Fruit fly (Drosophila melanogaster): ENCODE measurements around the gene CG5455.

CG5455 gene

dm6 chr3R:26450371-26450770 lies 11.0 kb upstream of the CG5455 start, which contains the start of gene Hex-t2:
Gene Hex-t2, plus strand, starts transcription at chr3R:26450671.
- no peak for TF ChIP-seq Mnt (GFP tag; optimal IDR thresholded peaks at IDR 0.05)
- no peak for TF ChIP-seq CG1620 (GFP tag; optimal IDR thresholded peaks at IDR 0.05)
- TF ChIP-seq cic (GFP tag; optimal IDR thresholded peaks at IDR 0.05) = no peak
- no peak for TF ChIP-seq CG5204 (GFP tag; optimal IDR thresholded peaks at IDR 0.05)
- no peak for TF ChIP-seq Hr96 (GFP tag; optimal IDR thresholded peaks at IDR 0.05)
- no peak for TF ChIP-seq pad (GFP tag; optimal IDR thresholded peaks at IDR 0.05)
- no peak for TF ChIP-seq cnc (optimal IDR thresholded peaks at IDR 0.05)

- no peak for TF ChIP-seq Crg-1 (GFP tag; optimal IDR thresholded peaks at IDR 0.05)
- no peak for TF ChIP-seq CG7101 (tag; optimal IDR thresholded peaks at IDR 0.05)
- no peak for TF ChIP-seq toe (GFP tag; optimal IDR thresholded peaks at IDR 0.05)
- TF ChIP-seq bab1 (GFP tag; optimal IDR thresholded peaks at IDR 0.05) = peak; percentile 38
Observed at dm6 chr3R:26452345-26452744, 9.0 kb upstream of the CG5455 start, which contains the start of gene CG5447. Gene CG5447, plus strand, starts transcription at chr3R:26452534.

dm6 chr3R:26454494-26454893 lies 6.8 kb upstream of the CG5455 start, which contains the start of gene CG43117:
Gene CG43117, plus strand, starts transcription at chr3R:26454794.
- TF ChIP-seq CG1620 (GFP tag; optimal IDR thresholded peaks at IDR 0.05) (no peak), CG11617 (GFP tag; optimal IDR thresholded peaks at IDR 0.05) (no peak), bab1 (GFP tag; optimal IDR thresholded peaks at IDR 0.05) (no peak), toe (GFP tag; optimal IDR thresholded peaks at IDR 0.05) (no peak), CG14711 (tag; optimal IDR thresholded peaks at IDR 0.05) (no peak), Crg-1 (GFP tag; optimal IDR thresholded peaks at IDR 0.05) (no peak), Hr96 (GFP tag; optimal IDR thresholded peaks at IDR 0.05) (no peak), tj (GFP tag; optimal IDR thresholded peaks at IDR 0.05) (no peak), cic (GFP tag; optimal IDR thresholded peaks at IDR 0.05) (no peak), kay (GFP tag; ENCODE audit: borderline replicate concordance) (no peak), Mnt (GFP tag; optimal IDR thresholded peaks at IDR 0.05) (no peak), Clk (GFP tag; optimal IDR thresholded peaks at IDR 0.05) (no peak)

- no peak for TF ChIP-seq CG7101 (tag; optimal IDR thresholded peaks at IDR 0.05)
- no peak for TF ChIP-seq CG14711 (tag; optimal IDR thresholded peaks at IDR 0.05)
- no peak for TF ChIP-seq CG11617 (GFP tag; optimal IDR thresholded peaks at IDR 0.05)
- no peak for TF ChIP-seq Hr96 (GFP tag; optimal IDR thresholded peaks at IDR 0.05)
- no peak for TF ChIP-seq CG12768 (GFP tag; optimal IDR thresholded peaks at IDR 0.05)
- no peak for TF ChIP-seq cnc (optimal IDR thresholded peaks at IDR 0.05)
- TF ChIP-seq kay (GFP tag; ENCODE audit: borderline replicate concordance) = no peak
- TF ChIP-seq CG33017 (tag; optimal IDR thresholded peaks at IDR 0.05) = no peak
- TF ChIP-seq pad (GFP tag; optimal IDR thresholded peaks at IDR 0.05) = no peak
- TF ChIP-seq tj (GFP tag; optimal IDR thresholded peaks at IDR 0.05) = no peak
- no peak for TF ChIP-seq Crg-1 (GFP tag; optimal IDR thresholded peaks at IDR 0.05)
- TF ChIP-seq CG1620 (GFP tag; optimal IDR thresholded peaks at IDR 0.05) = no peak
- TF ChIP-seq toe (GFP tag; optimal IDR thresholded peaks at IDR 0.05) = no peak
- TF ChIP-seq bab1 (GFP tag; optimal IDR thresholded peaks at IDR 0.05) = no peak
- no peak for TF ChIP-seq ovo (GFP tag; optimal IDR thresholded peaks at IDR 0.05)
Observed at dm6 chr3R:26455838-26456237, 5.5 kb upstream of the CG5455 start, which contains the start of gene Pdf. Gene Pdf, minus strand, starts transcription at chr3R:26456141.

- TF ChIP-seq pad (GFP tag; optimal IDR thresholded peaks at IDR 0.05) (no peak), CG12768 (GFP tag; optimal IDR thresholded peaks at IDR 0.05) (no peak), cnc (optimal IDR thresholded peaks at IDR 0.05) (no peak), CG7101 (tag; optimal IDR thresholded peaks at IDR 0.05) (no peak), Hr96 (GFP tag; optimal IDR thresholded peaks at IDR 0.05) (no peak), CG1620 (GFP tag; optimal IDR thresholded peaks at IDR 0.05) (no peak), toe (GFP tag; optimal IDR thresholded peaks at IDR 0.05) (no peak)
Observed at dm6 chr3R:26456577-26456976, 4.8 kb upstream of the CG5455 start, which contains the start of gene CG14237. Gene CG14237, plus strand, starts transcription at chr3R:26456877.

dm6 chr3R:26457949-26458348 lies 3.4 kb upstream of the CG5455 start, which contains the start of gene CG14238:
Gene CG14238, plus strand, starts transcription at chr3R:26458249.
- TF ChIP-seq pad (GFP tag; optimal IDR thresholded peaks at IDR 0.05) = no peak
- TF ChIP-seq CG14711 (tag; optimal IDR thresholded peaks at IDR 0.05) = no peak
- no peak for TF ChIP-seq bab1 (GFP tag; optimal IDR thresholded peaks at IDR 0.05)
- no peak for TF ChIP-seq Mnt (GFP tag; optimal IDR thresholded peaks at IDR 0.05)
- no peak for TF ChIP-seq CG33017 (tag; optimal IDR thresholded peaks at IDR 0.05)
- TF ChIP-seq cnc (optimal IDR thresholded peaks at IDR 0.05) = no peak
- no peak for TF ChIP-seq CG7045 (GFP tag; optimal IDR thresholded peaks at IDR 0.05)
- no peak for TF ChIP-seq cic (GFP tag; optimal IDR thresholded peaks at IDR 0.05)
- TF ChIP-seq CG7101 (tag; optimal IDR thresholded peaks at IDR 0.05) = no peak
- TF ChIP-seq toe (GFP tag; optimal IDR thresholded peaks at IDR 0.05) = no peak
- no peak for TF ChIP-seq tj (GFP tag; optimal IDR thresholded peaks at IDR 0.05)
- TF ChIP-seq Clk (GFP tag; optimal IDR thresholded peaks at IDR 0.05) = no peak
- TF ChIP-seq Hr96 (GFP tag; optimal IDR thresholded peaks at IDR 0.05) = no peak
- TF ChIP-seq CG1620 (GFP tag; optimal IDR thresholded peaks at IDR 0.05) = no peak
- no peak for TF ChIP-seq kay (GFP tag; ENCODE audit: borderline replicate concordance)

dm6 chr3R:26462173-26462959 lies 1.0 kb downstream of the CG5455 start:
- TF ChIP-seq CG11617 (GFP tag; optimal IDR thresholded peaks at IDR 0.05) = no peak
- no peak for TF ChIP-seq CG7045 (GFP tag; optimal IDR thresholded peaks at IDR 0.05)
- TF ChIP-seq cic (GFP tag; optimal IDR thresholded peaks at IDR 0.05) = no peak
- TF ChIP-seq CG14711 (tag; optimal IDR thresholded peaks at IDR 0.05) = no peak
- no peak for TF ChIP-seq Clk (GFP tag; optimal IDR thresholded peaks at IDR 0.05)

All from whole organism, adult.